Worm (Caenorhabditis elegans): ENCODE measurements around the gene toc-1.

DNA sequence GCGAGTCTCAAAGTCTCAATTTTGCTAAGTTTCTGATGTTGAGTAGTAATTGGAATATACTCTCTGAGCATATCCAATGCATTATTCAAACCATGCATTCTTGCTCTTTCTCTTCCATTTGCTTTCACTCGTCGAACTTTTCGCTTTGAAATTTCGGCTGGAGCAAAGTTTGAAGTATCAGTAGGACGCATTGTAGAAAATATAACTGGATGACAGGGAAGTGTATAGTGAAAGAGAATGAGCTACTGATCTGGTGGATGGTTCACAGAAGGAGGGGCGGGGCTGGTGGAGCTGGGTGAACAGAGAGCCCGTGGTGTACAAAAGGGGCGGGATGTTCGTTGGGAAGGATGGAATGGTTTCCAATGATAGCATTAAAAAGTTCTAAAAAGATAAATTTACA, 33.2 kb upstream of the toc-1 start:
- TF ChIP-seq lin-13 (GFP tag; optimal IDR thresholded peaks at IDR 0.05) (no peak), aha-1 (tag; optimal IDR thresholded peaks at IDR 0.05) (no peak), ces-1 (GFP tag; optimal IDR thresholded peaks at IDR 0.05) (no peak), mep-1 (tag; optimal IDR thresholded peaks at IDR 0.05) (no peak), pqm-1 (tag; optimal IDR thresholded peaks at IDR 0.05) (no peak), unc-130 (tag; optimal IDR thresholded peaks at IDR 0.05) (no peak), lin-39 (tag; optimal IDR thresholded peaks at IDR 0.05) (no peak)

Data from whole organism, L1 larva.